Worm (Caenorhabditis elegans): Measurements from ENCODE around the gene F44E2.7.

- no peak for TF ChIP-seq nhr-11 (tag; optimal IDR thresholded peaks at IDR 0.05)
- TF ChIP-seq tbx-2 (tag; optimal IDR thresholded peaks at IDR 0.05): peak; percentile 23
- no peak for TF ChIP-seq tbx-7 (tag; optimal IDR thresholded peaks at IDR 0.05)
- TF ChIP-seq ceh-34 (tag; optimal IDR thresholded peaks at IDR 0.05): no peak
- TF ChIP-seq mec-3 (tag; optimal IDR thresholded peaks at IDR 0.05; ENCODE audit: borderline replicate concordance): no peak
- no peak for TF ChIP-seq ceh-22 (tag; optimal IDR thresholded peaks at IDR 0.05)
- peak; percentile 60 for TF ChIP-seq unc-55 (GFP tag; optimal IDR thresholded peaks at IDR 0.05)
- TF ChIP-seq syd-9 (tag; optimal IDR thresholded peaks at IDR 0.05): no peak
- no peak for TF ChIP-seq dmd-4 (tag; optimal IDR thresholded peaks at IDR 0.05; ENCODE audit: borderline replicate concordance)
- no peak for TF ChIP-seq C38D4.7 (GFP tag; optimal IDR thresholded peaks at IDR 0.05)
- peak; percentile 19 for TF ChIP-seq hlh-30 (tag; optimal IDR thresholded peaks at IDR 0.05; ENCODE audit: insufficient read depth)
- no peak for TF ChIP-seq pqm-1 (tag; optimal IDR thresholded peaks at IDR 0.05)
Measured at ce11 chrIII:8797211-8797733, 51.0 kb downstream of the F44E2.7 start.
